Worm (Caenorhabditis elegans) whole organism, L1 larva: Measurements from ENCODE around the gene C13C4.6.
A peak's percentile ranks its signal among the peaks of the same experiment; 100 is the strongest.

ENCODE experiments used
- F16B12.6 ChIP-seq: fragments of 150-350 bp; optimal IDR thresholded peaks from 2 replicates; lab custom pipeline; 2014; ENCODE audit warnings: missing biosample characterization, missing genetic modification characterization
- aha-1 ChIP-seq: fragments of 150-350 bp; optimal IDR thresholded peaks from 2 replicates; lab custom pipeline; 2014; ENCODE audit warnings: missing biosample characterization, missing genetic modification characterization
- blmp-1 ChIP-seq: fragments of 150-350 bp; optimal IDR thresholded peaks from 2 replicates; lab custom pipeline; 2014; ENCODE audit warnings: missing biosample characterization, missing genetic modification characterization
- egl-27 ChIP-seq, 2 experiments: fragments of 150-350 bp in 1 of 2; sonication (generic microtip); optimal IDR thresholded peaks; 3 replicates each; lab custom pipeline; 2017 to 2018; ENCODE audit warnings: missing biosample characterization in 2 of 2, missing genetic modification characterization in 2 of 2, missing genetic modification reagents in 2 of 2
- fos-1 ChIP-seq: fragments of 150-350 bp; optimal IDR thresholded peaks from 2 replicates; lab custom pipeline; 2014; ENCODE audit warnings: missing biosample characterization, missing genetic modification characterization
- irx-1 ChIP-seq: sonication (generic microtip); optimal IDR thresholded peaks from 2 replicates; lab custom pipeline; 2016; ENCODE audit warnings: missing genetic modification characterization, missing compliant biosample characterization
- lir-3 ChIP-seq: sonication (generic microtip); optimal IDR thresholded peaks from 2 replicates; lab custom pipeline; 2016; ENCODE audit warnings: mild to moderate bottlenecking, missing genetic modification characterization, moderate library complexity, missing compliant biosample characterization; ENCODE audit not compliant: poor library complexity
- lsy-2 ChIP-seq, 2 experiments: fragments of 150-350 bp; optimal IDR thresholded peaks; 2 replicates each; lab custom pipeline; 2014; ENCODE audit warnings: missing biosample characterization in 2 of 2, missing genetic modification characterization in 2 of 2
- nhr-237 ChIP-seq: fragments of 150-350 bp; optimal IDR thresholded peaks from 2 replicates; lab custom pipeline; 2014; ENCODE audit warnings: missing biosample characterization, missing genetic modification characterization
- nhr-28 ChIP-seq: fragments of 150-350 bp; optimal IDR thresholded peaks from 2 replicates; lab custom pipeline; 2014; ENCODE audit warnings: missing biosample characterization, missing genetic modification characterization
- nhr-90 ChIP-seq: sonication (generic microtip); optimal IDR thresholded peaks from 2 replicates; lab custom pipeline; 2016; ENCODE audit warnings: mild to moderate bottlenecking, missing genetic modification characterization, missing compliant biosample characterization; ENCODE audit not compliant: poor library complexity
- sptf-1 ChIP-seq: fragments of 150-350 bp; optimal IDR thresholded peaks from 2 replicates; lab custom pipeline; 2014; ENCODE audit warnings: missing biosample characterization, missing genetic modification characterization
- unc-62 ChIP-seq: fragments of 150-350 bp; optimal IDR thresholded peaks from 2 replicates; lab custom pipeline; 2014; ENCODE audit warnings: missing biosample characterization, missing genetic modification reagents, missing genetic modification characterization
- ztf-11 ChIP-seq, 2 experiments: sonication (generic microtip); optimal IDR thresholded peaks; 2 replicates each; lab custom pipeline; 2016 to 2017; ENCODE audit warnings: missing genetic modification characterization in 2 of 2, missing biosample characterization in 1 of 2, missing compliant biosample characterization in 1 of 2

ce11 chrV:12095865-12096264 lies 25.5 kb upstream of the C13C4.6 start, which contains the start of gene nhr-207:
- TF ChIP-seq nhr-90 (tag; lab: Kevin White, UChicago) (no peak), egl-27 (tag; optimal IDR thresholded peaks at IDR 0.05; lab: Kevin White, UChicago) (no peak), unc-62 (GFP tag; lab: Kevin White, UChicago) (no peak), nhr-28 (tag; lab: Kevin White, UChicago) (no peak), nhr-237 (tag; lab: Kevin White, UChicago) (no peak), fos-1 (no peak), lsy-2 (tag; optimal IDR thresholded peaks at IDR 0.05; lab: Kevin White, UChicago) (peak in 1 of 2 experiments; percentile 5), sptf-1 (tag; lab: Kevin White, UChicago) (no peak), irx-1 (no peak), F16B12.6 (tag; lab: Kevin White, UChicago) (no peak), aha-1 (tag; lab: Kevin White, UChicago) (no peak), ztf-11 (tag; optimal IDR thresholded peaks at IDR 0.05; lab: Kevin White, UChicago) (no peak), blmp-1 (tag; lab: Kevin White, UChicago) (no peak), lir-3 (tag; lab: Kevin White, UChicago) (no peak)
